Fruit fly (Drosophila melanogaster): ENCODE measurements around the gene mRpL39.

mRpL39 gene

DNA sequence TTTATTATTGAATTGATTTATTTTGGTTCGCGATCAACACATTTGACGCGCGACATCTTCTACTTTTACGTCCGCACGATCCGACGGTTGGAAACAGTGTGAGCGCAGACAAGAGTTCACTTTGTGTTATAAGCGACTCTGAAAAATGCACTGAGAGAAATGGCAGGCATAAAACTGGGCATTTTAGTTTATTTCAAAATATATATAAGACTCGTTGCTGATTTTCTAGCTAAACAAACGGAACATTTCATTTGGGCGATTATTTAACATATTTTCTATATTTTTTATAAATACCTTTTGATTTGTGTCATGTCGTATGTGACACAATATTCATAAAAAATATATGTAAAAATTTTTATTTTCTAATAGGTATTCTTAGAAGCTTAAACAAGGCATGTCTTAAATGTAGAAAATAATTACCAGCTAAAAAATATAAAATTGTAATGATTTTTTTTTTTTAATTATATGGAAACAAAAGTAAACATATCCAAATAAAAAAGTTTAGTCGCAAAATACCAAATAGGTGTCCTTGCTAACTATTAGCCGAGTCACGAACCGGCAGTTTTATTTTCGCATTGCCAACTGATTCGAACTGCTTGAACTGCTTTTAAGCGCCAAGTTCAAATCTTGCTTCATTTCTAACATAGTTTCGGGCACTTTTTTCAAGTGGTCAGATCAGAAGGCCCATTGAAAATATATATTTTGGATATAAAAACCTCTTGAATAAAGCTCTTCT is 14.7 kb upstream of the mRpL39 start, which contains the start of gene Reck:
Gene Reck, minus strand, starts transcription at position 106 of the 736 bp plus-strand sequence.
- peak; percentile 26 for TF ChIP-seq CG9705 (GFP tag; optimal IDR thresholded peaks at IDR 0.05)
- peak; percentile 55 for TF ChIP-seq Hr83 (GFP tag; optimal IDR thresholded peaks at IDR 0.05; ENCODE audit: poor library complexity, severe bottlenecking)
- no peak for TF ChIP-seq N (GFP tag; optimal IDR thresholded peaks at IDR 0.05)
- no peak for TF ChIP-seq dl (GFP tag; optimal IDR thresholded peaks at IDR 0.05; ENCODE audit: insufficient read depth in 1 of 2, partially characterized antibody in 2 of 2)
- peak; percentile 43 for TF ChIP-seq psq (GFP tag; optimal IDR thresholded peaks at IDR 0.05)
- TF ChIP-seq brk (GFP tag; optimal IDR thresholded peaks at IDR 0.05): peak; percentile 87
- no peak for TF ChIP-seq Vsx2 (GFP tag; optimal IDR thresholded peaks at IDR 0.05; ENCODE audit: partially characterized antibody)
- no peak for TF ChIP-seq jim (GFP tag; optimal IDR thresholded peaks at IDR 0.05)
- peak; percentile 75 for TF ChIP-seq OdsH (GFP tag; optimal IDR thresholded peaks at IDR 0.05)
- TF ChIP-seq Rel (GFP tag; optimal IDR thresholded peaks at IDR 0.05): peak; percentile 5
- TF ChIP-seq Rel (tag; optimal IDR thresholded peaks at IDR 0.05): no peak
- peak; percentile 67 for TF ChIP-seq Sp1 (GFP tag; optimal IDR thresholded peaks at IDR 0.05)
- TF ChIP-seq sv (GFP tag; optimal IDR thresholded peaks at IDR 0.05): peak; percentile 73
- TF ChIP-seq Hr78 (GFP tag; optimal IDR thresholded peaks at IDR 0.05): no peak
- no peak for TF ChIP-seq lola (GFP tag; optimal IDR thresholded peaks at IDR 0.05)
- TF ChIP-seq rgr (GFP tag; optimal IDR thresholded peaks at IDR 0.05): peak; percentile 83
- no peak for TF ChIP-seq Dif (GFP tag; optimal IDR thresholded peaks at IDR 0.05; ENCODE audit: partially characterized antibody)
- TF ChIP-seq h (GFP tag; optimal IDR thresholded peaks at IDR 0.05): peak; percentile 80
- peak; percentile 42 for TF ChIP-seq Hnf4 (GFP tag; optimal IDR thresholded peaks at IDR 0.05)
- peak; percentile 12 for TF ChIP-seq CG32264 (GFP tag; optimal IDR thresholded peaks at IDR 0.05)
- peak; percentile 44 for TF ChIP-seq br (GFP tag; optimal IDR thresholded peaks at IDR 0.05)
- TF ChIP-seq pan (optimal IDR thresholded peaks at IDR 0.05): no peak
- TF ChIP-seq Dfd (GFP tag; optimal IDR thresholded peaks at IDR 0.05): peak; percentile 20
- no peak for TF ChIP-seq Abd-B (GFP tag; optimal IDR thresholded peaks at IDR 0.05)
- no peak for TF ChIP-seq tai (GFP tag; optimal IDR thresholded peaks at IDR 0.05)
- peak; percentile 21 for TF ChIP-seq dsf (GFP tag; optimal IDR thresholded peaks at IDR 0.05; ENCODE audit: borderline replicate concordance)
- peak; percentile 12 for TF ChIP-seq Jra (GFP tag; optimal IDR thresholded peaks at IDR 0.05)
- TF ChIP-seq HLH106 (tag; optimal IDR thresholded peaks at IDR 0.05): peak; percentile 55
- TF ChIP-seq CrebA (GFP tag; optimal IDR thresholded peaks at IDR 0.05; ENCODE audit: borderline replicate concordance): peak; percentile 1
- TF ChIP-seq dmrt93B (GFP tag; optimal IDR thresholded peaks at IDR 0.05): no peak
- TF ChIP-seq GATAd (GFP tag; optimal IDR thresholded peaks at IDR 0.05): no peak
- TF ChIP-seq Myc (optimal IDR thresholded peaks at IDR 0.05): peak; percentile 78
- no peak for TF ChIP-seq Mio (GFP tag; optimal IDR thresholded peaks at IDR 0.05)
- no peak for TF ChIP-seq usp (GFP tag; optimal IDR thresholded peaks at IDR 0.05)
- TF ChIP-seq fru (GFP tag; optimal IDR thresholded peaks at IDR 0.05): peak; percentile 65
- TF ChIP-seq woc (GFP tag; optimal IDR thresholded peaks at IDR 0.05): no peak
- TF ChIP-seq ey (GFP tag; optimal IDR thresholded peaks at IDR 0.05): peak; percentile 51
- TF ChIP-seq foxo (GFP tag; optimal IDR thresholded peaks at IDR 0.05): peak in 1 of 2 experiments; percentile 74
- TF ChIP-seq sage (GFP tag; optimal IDR thresholded peaks at IDR 0.05): peak; percentile 71

- TF ChIP-seq CrebA (GFP tag; optimal IDR thresholded peaks at IDR 0.05; ENCODE audit: borderline replicate concordance) (no peak), foxo (GFP tag; optimal IDR thresholded peaks at IDR 0.05) (peak in 1 of 2 experiments; percentile 23), HLH106 (tag; optimal IDR thresholded peaks at IDR 0.05) (peak; percentile 30)
Observed at dm6 chr3L:15013296-15013695, 13.8 kb upstream of the mRpL39 start.

Data from whole organism, wandering third instar larva.